Fruit fly (Drosophila melanogaster): Measurements from ENCODE around the gene DNAlig3.
A peak's percentile ranks its signal among the peaks of the same experiment; 100 is the strongest.

Gene DNAlig3

dm6 chr3R:12402935-12403334, 1.3 kb upstream of the DNAlig3 start (continued):
- no peak for TF ChIP-seq Bgb (GFP tag; IDR thresholded peaks at IDR 0.05; ENCODE audit: partially characterized antibody)
- TF ChIP-seq dmrt11E (tag; optimal IDR thresholded peaks at IDR 0.05) = peak; percentile 99
- TF ChIP-seq Hr39 (optimal IDR thresholded peaks at IDR 0.05) = no peak
- peak; percentile 55; the same call in 1 of the 3 replicates for TF ChIP-seq CG34224 (GFP tag; IDR thresholded peaks at IDR 0.05; ENCODE audit: partially characterized antibody)
- TF ChIP-seq Drgx (GFP tag; IDR thresholded peaks at IDR 0.05) = peak; percentile 93
- peak; percentile 94 for TF ChIP-seq Dad (GFP tag; optimal IDR thresholded peaks at IDR 0.05)
- peak; percentile 91 for TF ChIP-seq YL-1 (GFP tag; optimal IDR thresholded peaks at IDR 0.05)
- TF ChIP-seq Myb (GFP tag; optimal IDR thresholded peaks at IDR 0.05) = peak; percentile 70
- peak; percentile 94 for TF ChIP-seq Chrac-16 (GFP tag; optimal IDR thresholded peaks at IDR 0.05)
- TF ChIP-seq pita (GFP tag; optimal IDR thresholded peaks at IDR 0.05) = no peak
- TF ChIP-seq Hand (GFP tag; optimal IDR thresholded peaks at IDR 0.05) = peak; percentile 92
- peak; percentile 92 for TF ChIP-seq CG8359 (GFP tag; optimal IDR thresholded peaks at IDR 0.05; ENCODE audit: borderline replicate concordance)
- TF ChIP-seq CG8765 (GFP tag; IDR thresholded peaks at IDR 0.05) = peak; percentile 91
- TF ChIP-seq CG30403 (GFP tag; optimal IDR thresholded peaks at IDR 0.05) = peak; percentile 96
- peak; percentile 92 for TF ChIP-seq H15 (GFP tag; IDR thresholded peaks at IDR 0.05)
- TF ChIP-seq klu (GFP tag; IDR thresholded peaks at IDR 0.05) = peak; percentile 86
- peak; percentile 92 for TF ChIP-seq CG12942 (GFP tag; optimal IDR thresholded peaks at IDR 0.05)
- peak; percentile 93 for TF ChIP-seq jing (GFP tag; optimal IDR thresholded peaks at IDR 0.05)
- peak; percentile 90 for TF ChIP-seq CG30020 (tag; optimal IDR thresholded peaks at IDR 0.05)
- TF ChIP-seq gsb (GFP tag; IDR thresholded peaks at IDR 0.05) = peak; percentile 92
- TF ChIP-seq D19B (GFP tag; optimal IDR thresholded peaks at IDR 0.05) = peak; percentile 95
- TF ChIP-seq Meics (GFP tag; optimal IDR thresholded peaks at IDR 0.05) = peak; percentile 99
- peak; percentile 94 for TF ChIP-seq CG3847 (GFP tag; IDR thresholded peaks at IDR 0.05)
- peak; percentile 81 for TF ChIP-seq Elba2 (GFP tag; optimal IDR thresholded peaks at IDR 0.05)
- TF ChIP-seq Gsc (GFP tag; IDR thresholded peaks at IDR 0.05) = no peak
- peak; percentile 97 for TF ChIP-seq twi (tag; optimal IDR thresholded peaks at IDR 0.05)
- TF ChIP-seq CG17912 (GFP tag; optimal IDR thresholded peaks at IDR 0.05) = peak; percentile 98
- peak; percentile 92 for TF ChIP-seq Taf1 (GFP tag; IDR thresholded peaks at IDR 0.05)
- TF ChIP-seq lab (GFP tag; optimal IDR thresholded peaks at IDR 0.05) = peak; percentile 98
- TF ChIP-seq vvl (GFP tag; IDR thresholded peaks at IDR 0.05) = peak; percentile 99
- TF ChIP-seq kni (GFP tag; optimal IDR thresholded peaks at IDR 0.05) = peak; percentile 99
- peak; percentile 91 for TF ChIP-seq CG9609 (GFP tag; optimal IDR thresholded peaks at IDR 0.05)
- peak; percentile 98 for TF ChIP-seq CG8388 (GFP tag; optimal IDR thresholded peaks at IDR 0.05)
- TF ChIP-seq CG12155 (GFP tag; optimal IDR thresholded peaks at IDR 0.05) = peak; percentile 96
- TF ChIP-seq CG15073 (GFP tag; optimal IDR thresholded peaks at IDR 0.05) = peak; percentile 76
- TF ChIP-seq CG33213 (GFP tag; optimal IDR thresholded peaks at IDR 0.05) = peak; percentile 99
- TF ChIP-seq CG6654 (GFP tag; optimal IDR thresholded peaks at IDR 0.05) = peak; percentile 94
- TF ChIP-seq CG43689 (GFP tag; IDR thresholded peaks at IDR 0.05) = peak; percentile 88
- TF ChIP-seq CG18011 (GFP tag; optimal IDR thresholded peaks at IDR 0.05) = peak; percentile 84
- TF ChIP-seq onecut (GFP tag; IDR thresholded peaks at IDR 0.05) = peak; percentile 97
- TF ChIP-seq croc (GFP tag; conservative IDR thresholded peaks at IDR 0.05) = peak; percentile 91
- peak; percentile 94 for TF ChIP-seq CG4707 (GFP tag; optimal IDR thresholded peaks at IDR 0.05)
- peak; percentile 56; the same call in 1 of the 2 replicates for TF ChIP-seq Dip2 (GFP tag; IDR thresholded peaks at IDR 0.05)
- TF ChIP-seq abd-A (tag; optimal IDR thresholded peaks at IDR 0.05) = no peak
- peak; percentile 90 for TF ChIP-seq dati (GFP tag; IDR thresholded peaks at IDR 0.05)
- TF ChIP-seq gce (GFP tag; IDR thresholded peaks at IDR 0.05) = peak; percentile 97
- peak; percentile 69 for TF ChIP-seq CG7357 (GFP tag; IDR thresholded peaks at IDR 0.05)
- TF ChIP-seq gcm (GFP tag; optimal IDR thresholded peaks at IDR 0.05) = peak; percentile 98
- TF ChIP-seq Tbp (GFP tag; optimal IDR thresholded peaks at IDR 0.05) = no peak
- peak; percentile 89 for TF ChIP-seq kay (GFP tag; optimal IDR thresholded peaks at IDR 0.05)
- no peak for TF ChIP-seq CG2129 (GFP tag; IDR thresholded peaks at IDR 0.05; ENCODE audit: partially characterized antibody)
- TF ChIP-seq fru (optimal IDR thresholded peaks at IDR 0.05) = no peak

Data from whole organism, embryonic.